Fruit fly (Drosophila melanogaster) whole organism, embryonic: ENCODE data around the gene CG32313.
A peak's percentile ranks its signal among the peaks of the same experiment; 100 is the strongest.

ENCODE experiments used
- Atf6 ChIP-seq: fragments of 200-800 bp; sonication (Bioruptor generic); IDR thresholded peaks from 2 replicates; pipeline ENCODE4 v1.3.6; 2022; ENCODE audit warnings: missing biosample characterization, missing genetic modification characterization
- B-H1 ChIP-seq: fragments of 200-800 bp; sonication (Bioruptor generic); IDR thresholded peaks from 3 replicates; pipeline ENCODE4 v1.3.6; 2022; ENCODE audit warnings: missing biosample characterization, missing genetic modification characterization
- BEAF-32 ChIP-seq: fragments of 200-800 bp; sonication (Bioruptor generic); optimal IDR thresholded peaks from 3 replicates; lab custom pipeline; 2017; ENCODE audit warnings: missing biosample characterization, missing genetic modification characterization, mild to moderate bottlenecking, moderate library complexity, missing genetic modification reagents
- Blimp-1 ChIP-seq: fragments of 200-800 bp; sonication (Bioruptor generic); optimal IDR thresholded peaks from 3 replicates; lab custom pipeline; 2018; ENCODE audit warnings: missing biosample characterization, missing genetic modification characterization, mild to moderate bottlenecking, moderate library complexity, missing genetic modification reagents
- CG10274 ChIP-seq: fragments of 200-800 bp; sonication (Bioruptor generic); optimal IDR thresholded peaks from 3 replicates; lab custom pipeline; 2017; ENCODE audit warnings: missing biosample characterization, mild to moderate bottlenecking, missing genetic modification characterization
- CG10654 ChIP-seq: fragments of 200-800 bp; sonication (Bioruptor generic); optimal IDR thresholded peaks from 2 replicates; lab custom pipeline; 2016; ENCODE audit warnings: missing biosample characterization, missing genetic modification characterization
- CG10979 ChIP-seq: fragments of 200-800 bp; sonication (Bioruptor generic); optimal IDR thresholded peaks from 2 replicates; lab custom pipeline; 2018; ENCODE audit warnings: missing biosample characterization, mild to moderate bottlenecking, missing genetic modification characterization, moderate library complexity
- CG11398 ChIP-seq: fragments of 200-800 bp; sonication (Bioruptor generic); optimal IDR thresholded peaks from 2 replicates; lab custom pipeline; 2016; ENCODE audit warnings: missing biosample characterization, missing genetic modification characterization
- CG11504 ChIP-seq: fragments of 200-800 bp; sonication (Bioruptor generic); optimal IDR thresholded peaks from 3 replicates; lab custom pipeline; 2019; ENCODE audit warnings: missing biosample characterization, mild to moderate bottlenecking, missing genetic modification characterization, moderate library complexity
- CG12744 ChIP-seq: fragments of 200-800 bp; sonication (Bioruptor generic); optimal IDR thresholded peaks from 2 replicates; lab custom pipeline; 2016; ENCODE audit warnings: missing biosample characterization, missing genetic modification characterization
- CG15269 ChIP-seq: fragments of 200-800 bp; sonication (Bioruptor generic); optimal IDR thresholded peaks from 2 replicates; lab custom pipeline; 2018; ENCODE audit warnings: missing biosample characterization, mild to moderate bottlenecking, missing genetic modification characterization, moderate library complexity
- CG1602 ChIP-seq: fragments of 200-800 bp; sonication (Bioruptor generic); optimal IDR thresholded peaks from 3 replicates; lab custom pipeline; 2016; ENCODE audit warnings: missing biosample characterization, missing genetic modification characterization
- CG16813 ChIP-seq: fragments of 200-800 bp; sonication (Bioruptor generic); IDR thresholded peaks from 3 replicates; pipeline ENCODE4 v1.3.6; 2022; ENCODE audit warnings: missing biosample characterization, missing genetic modification characterization; ENCODE audit not compliant: partially characterized antibody
- CG17568 ChIP-seq: fragments of 200-800 bp; sonication (Bioruptor generic); optimal IDR thresholded peaks from 2 replicates; lab custom pipeline; 2018; ENCODE audit warnings: missing biosample characterization, mild to moderate bottlenecking, missing genetic modification characterization, moderate library complexity
- CG1832 ChIP-seq: fragments of 200-800 bp; sonication (Bioruptor generic); optimal IDR thresholded peaks from 2 replicates; lab custom pipeline; 2017; ENCODE audit warnings: missing biosample characterization, mild to moderate bottlenecking, missing genetic modification characterization, inconsistent platforms
- CG2129 ChIP-seq: fragments of 200-800 bp; sonication (Bioruptor generic); IDR thresholded peaks from 2 replicates; pipeline ENCODE4 v1.3.6; 2022; ENCODE audit warnings: missing biosample characterization, missing genetic modification characterization; ENCODE audit not compliant: partially characterized antibody
- CG2202 ChIP-seq: fragments of 200-800 bp; sonication (Bioruptor generic); optimal IDR thresholded peaks from 2 replicates; lab custom pipeline; 2018; ENCODE audit warnings: missing biosample characterization, mild to moderate bottlenecking, missing genetic modification characterization
- CG2712 ChIP-seq: fragments of 200-800 bp; optimal IDR thresholded peaks from 3 replicates; lab custom pipeline; 2019; ENCODE audit warnings: missing biosample characterization, mild to moderate bottlenecking, missing genetic modification characterization, moderate library complexity
- CG34224 ChIP-seq: fragments of 200-800 bp; sonication (Bioruptor generic); IDR thresholded peaks from 3 replicates; pipeline ENCODE4 v1.3.6; 2022; ENCODE audit warnings: missing biosample characterization, missing genetic modification characterization; ENCODE audit not compliant: partially characterized antibody
- CG34376 ChIP-seq: fragments of 200-800 bp; sonication (Bioruptor generic); optimal IDR thresholded peaks from 2 replicates; lab custom pipeline; 2018; ENCODE audit warnings: missing biosample characterization, mild to moderate bottlenecking, missing genetic modification characterization
- CG43689 ChIP-seq: fragments of 200-800 bp; sonication (Bioruptor generic); IDR thresholded peaks from 2 replicates; pipeline ENCODE4 v1.3.6; 2022; ENCODE audit warnings: missing biosample characterization, missing genetic modification characterization
- CG6791 ChIP-seq: fragments of 200-800 bp; sonication (Bioruptor generic); IDR thresholded peaks from 3 replicates; pipeline ENCODE4 v1.3.6; 2022; ENCODE audit warnings: missing biosample characterization, missing genetic modification characterization; ENCODE audit not compliant: partially characterized antibody
- CG7357 ChIP-seq: fragments of 200-800 bp; sonication (Bioruptor generic); IDR thresholded peaks from 3 replicates; pipeline ENCODE4 v1.3.6; 2022; ENCODE audit warnings: missing biosample characterization, missing genetic modification characterization
- CG8359 ChIP-seq: fragments of 200-800 bp; sonication (Bioruptor generic); optimal IDR thresholded peaks from 2 replicates; lab custom pipeline; 2017; ENCODE audit warnings: missing biosample characterization, mild to moderate bottlenecking, missing genetic modification characterization, borderline replicate concordance
- CG8765 ChIP-seq: fragments of 200-800 bp; sonication (Bioruptor generic); IDR thresholded peaks from 2 replicates; pipeline ENCODE4 v1.3.6; 2022; ENCODE audit warnings: missing biosample characterization, missing genetic modification characterization
- CG9727 ChIP-seq: fragments of 200-800 bp; sonication (Bioruptor generic); optimal IDR thresholded peaks from 3 replicates; lab custom pipeline; 2017; ENCODE audit warnings: missing biosample characterization, mild to moderate bottlenecking, missing genetic modification characterization
- Camta ChIP-seq: fragments of 200-800 bp; sonication (Bioruptor generic); optimal IDR thresholded peaks from 2 replicates; lab custom pipeline; 2016; ENCODE audit warnings: missing biosample characterization, missing genetic modification characterization
- Dek ChIP-seq: fragments of 200-800 bp; sonication (Bioruptor generic); optimal IDR thresholded peaks from 3 replicates; lab custom pipeline; 2019; ENCODE audit warnings: missing biosample characterization, mild to moderate bottlenecking, missing genetic modification characterization, moderate library complexity
- Ravus ChIP-seq: fragments of 200-800 bp; sonication (Bioruptor generic); IDR thresholded peaks from 2 replicates; pipeline ENCODE4 v1.3.6; 2022; ENCODE audit warnings: missing biosample characterization, missing genetic modification characterization
- Rfx ChIP-seq: fragments of 200-800 bp; sonication (Bioruptor generic); IDR thresholded peaks from 2 replicates; pipeline ENCODE4 v1.3.6; 2022; ENCODE audit warnings: missing biosample characterization, missing genetic modification characterization
- Scr ChIP-seq: fragments of 200-800 bp; sonication (Bioruptor generic); IDR thresholded peaks from 2 replicates; pipeline ENCODE4 v1.3.6; 2022; ENCODE audit warnings: missing biosample characterization, missing genetic modification characterization; ENCODE audit not compliant: partially characterized antibody
- Ssrp ChIP-seq: fragments of 200-800 bp; sonication (Bioruptor generic); optimal IDR thresholded peaks from 2 replicates; lab custom pipeline; 2018; ENCODE audit warnings: missing biosample characterization, mild to moderate bottlenecking, missing genetic modification characterization, moderate library complexity
- Tbp ChIP-seq: fragments of >200 bp; optimal IDR thresholded peaks from 2 replicates; lab custom pipeline; 2018; ENCODE audit warnings: missing biosample characterization, missing genetic modification characterization
- Usf ChIP-seq: fragments of 200-800 bp; sonication (Bioruptor generic); optimal IDR thresholded peaks from 2 replicates; lab custom pipeline; 2017; ENCODE audit warnings: missing genotype, missing biosample characterization, missing genetic modification characterization
- Xrp1 ChIP-seq: fragments of 200-800 bp; sonication (Bioruptor generic); IDR thresholded peaks from 2 replicates; pipeline ENCODE4 v1.3.6; 2022; ENCODE audit warnings: missing biosample characterization, missing genetic modification characterization
- ase ChIP-seq: fragments of 200-800 bp; sonication (Bioruptor generic); IDR thresholded peaks from 3 replicates; pipeline ENCODE4 v1.3.6; 2022; ENCODE audit warnings: missing biosample characterization, missing genetic modification characterization
- cg ChIP-seq: fragments of 200-800 bp; sonication (Bioruptor generic); optimal IDR thresholded peaks from 3 replicates; lab custom pipeline; 2019; ENCODE audit warnings: missing biosample characterization, mild to moderate bottlenecking, missing genetic modification characterization, moderate library complexity
- cwo ChIP-seq: fragments of 200-800 bp; sonication (Bioruptor generic); optimal IDR thresholded peaks from 3 replicates; lab custom pipeline; 2017; ENCODE audit warnings: missing biosample characterization, missing genetic modification characterization, mild to moderate bottlenecking, moderate library complexity, missing genetic modification reagents
- esg ChIP-seq: fragments of 200-800 bp; sonication (Bioruptor generic); conservative IDR thresholded peaks from 2 replicates; pipeline ENCODE4 v1.3.6; 2022; ENCODE audit warnings: missing biosample characterization, missing genetic modification characterization
- fd64A ChIP-seq: fragments of 200-800 bp; sonication (Bioruptor generic); optimal IDR thresholded peaks from 3 replicates; lab custom pipeline; 2018; ENCODE audit warnings: missing biosample characterization, mild to moderate bottlenecking, missing genetic modification characterization
- grn ChIP-seq: fragments of 200-800 bp; sonication (Bioruptor generic); optimal IDR thresholded peaks from 3 replicates; lab custom pipeline; 2017; ENCODE audit warnings: missing biosample characterization, missing genetic modification characterization
- gsb ChIP-seq: fragments of 200-800 bp; sonication (Bioruptor generic); IDR thresholded peaks from 2 replicates; pipeline ENCODE4 v1.3.6; 2022; ENCODE audit warnings: missing biosample characterization, missing genetic modification characterization
- insv ChIP-seq, 2 experiments: fragments of 200-800 bp; sonication (Bioruptor generic); optimal IDR thresholded peaks; 3 replicates each; lab custom pipeline; 2016 to 2018; ENCODE audit warnings: missing biosample characterization in 2 of 2, missing genetic modification characterization in 2 of 2
- repo ChIP-seq: fragments of 200-800 bp; sonication (Bioruptor generic); optimal IDR thresholded peaks from 2 replicates; lab custom pipeline; 2016; ENCODE audit warnings: missing biosample characterization, missing genetic modification characterization
- ro ChIP-seq: fragments of 200-800 bp; sonication (Bioruptor generic); IDR thresholded peaks from 2 replicates; pipeline ENCODE4 v1.3.6; 2022; ENCODE audit warnings: missing biosample characterization, missing genetic modification characterization
- schlank ChIP-seq: fragments of 200-800 bp; sonication (Bioruptor generic); optimal IDR thresholded peaks from 2 replicates; lab custom pipeline; 2018; ENCODE audit warnings: missing biosample characterization, mild to moderate bottlenecking, missing genetic modification characterization
- slbo ChIP-seq: fragments of 200-800 bp; sonication (Bioruptor generic); IDR thresholded peaks from 2 replicates; pipeline ENCODE4 v1.3.6; 2022; ENCODE audit warnings: missing biosample characterization, missing genetic modification characterization
- ssp ChIP-seq: fragments of 200-800 bp; sonication (Bioruptor generic); IDR thresholded peaks from 2 replicates; pipeline ENCODE4 v1.3.6; 2022; ENCODE audit warnings: missing biosample characterization, missing genetic modification characterization
- unpg ChIP-seq: fragments of 200-800 bp; sonication (Bioruptor generic); optimal IDR thresholded peaks from 3 replicates; lab custom pipeline; 2018; ENCODE audit warnings: missing biosample characterization, mild to moderate bottlenecking, missing genetic modification characterization, moderate library complexity

Gene CG32313

dm6 chr3L:1591692-1592371, 46.3 kb upstream of the CG32313 start (continued):
- peak; percentile 30 for TF ChIP-seq CG8359 (GFP tag; lab: Kevin White, UChicago)
- no peak for TF ChIP-seq CG2202 (tag; lab: Kevin White, UChicago)
- peak; percentile 69 for TF ChIP-seq repo
- TF ChIP-seq unpg (GFP tag; lab: Kevin White, UChicago): peak; percentile 65
- TF ChIP-seq Scr (GFP tag; lab: Robert Waterston, UW): no peak
- peak; percentile 62 for TF ChIP-seq Blimp-1
- no peak for TF ChIP-seq CG43689 (GFP tag; lab: Robert Waterston, UW)
- TF ChIP-seq CG2129 (GFP tag; lab: Robert Waterston, UW): no peak
- no peak for TF ChIP-seq CG16813 (GFP tag; lab: Robert Waterston, UW)
- TF ChIP-seq Rfx (GFP tag; lab: Robert Waterston, UW): peak; percentile 82
- TF ChIP-seq CG8765: no peak
- TF ChIP-seq esg (GFP tag; lab: Robert Waterston, UW): no peak
- TF ChIP-seq Ravus: peak; percentile 24; the same call in 1 of the 2 replicates
- no peak for TF ChIP-seq BEAF-32 (GFP tag; lab: Kevin White, UChicago)
- peak; percentile 57; the same call in 1 of the 2 replicates for TF ChIP-seq Xrp1 (GFP tag; lab: Robert Waterston, UW)
- TF ChIP-seq Usf (GFP tag; lab: Kevin White, UChicago): peak; percentile 14
- no peak; the same call in 2 of the 3 replicates for TF ChIP-seq ase
- TF ChIP-seq ro (GFP tag; lab: Robert Waterston, UW): no peak
- TF ChIP-seq CG10274 (GFP tag; lab: Kevin White, UChicago): peak; percentile 71
- TF ChIP-seq CG34224 (GFP tag; lab: Robert Waterston, UW): no peak
- TF ChIP-seq CG12744 (GFP tag; lab: Kevin White, UChicago): peak; percentile 71
- TF ChIP-seq grn (GFP tag; lab: Kevin White, UChicago): peak; percentile 57
- no peak for TF ChIP-seq CG7357 (GFP tag; lab: Robert Waterston, UW)
- peak; percentile 93 for TF ChIP-seq schlank (tag; lab: Kevin White, UChicago)
- no peak for TF ChIP-seq CG1832 (GFP tag; lab: Kevin White, UChicago)
- TF ChIP-seq CG17568 (GFP tag; lab: Kevin White, UChicago): no peak
- TF ChIP-seq gsb (GFP tag; lab: Robert Waterston, UW): peak; percentile 52; the same call in 1 of the 2 replicates
- TF ChIP-seq cg (GFP tag; lab: Kevin White, UChicago): no peak
- TF ChIP-seq CG11504: no peak
- TF ChIP-seq CG15269 (tag; lab: Kevin White, UChicago): peak; percentile 67
- TF ChIP-seq CG9727 (GFP tag; lab: Kevin White, UChicago): peak; percentile 75
- peak; percentile 58 for TF ChIP-seq CG10654
- no peak for TF ChIP-seq CG2712 (tag; lab: Kevin White, UChicago)
- peak; percentile 83 for TF ChIP-seq CG34376 (GFP tag; lab: Kevin White, UChicago)
- peak; percentile 33 for TF ChIP-seq slbo (GFP tag; lab: Robert Waterston, UW)
- TF ChIP-seq cwo: peak; percentile 78
- no peak for TF ChIP-seq CG1602 (GFP tag; lab: Kevin White, UChicago)
- no peak for TF ChIP-seq CG6791 (GFP tag; lab: Robert Waterston, UW)
- TF ChIP-seq insv (GFP tag; optimal IDR thresholded peaks at IDR 0.05; lab: Kevin White, UChicago): peak in 1 of 2 experiments; percentile 15
- no peak for TF ChIP-seq Tbp
- TF ChIP-seq CG10979 (tag; lab: Kevin White, UChicago): no peak
- no peak for TF ChIP-seq Ssrp (tag; lab: Kevin White, UChicago)
- TF ChIP-seq CG11398: peak; percentile 43
- TF ChIP-seq fd64A: peak; percentile 51
- peak; percentile 71 for TF ChIP-seq Camta (GFP tag; lab: Kevin White, UChicago)
- TF ChIP-seq B-H1 (GFP tag; lab: Robert Waterston, UW): no peak; the same call in 2 of the 3 replicates
- no peak for TF ChIP-seq ssp (GFP tag; lab: Robert Waterston, UW)
- peak; percentile 80 for TF ChIP-seq Dek (tag; lab: Kevin White, UChicago)
- TF ChIP-seq Atf6 (GFP tag; lab: Robert Waterston, UW): peak; percentile 92
